Worm (Caenorhabditis elegans) whole organism, L4 larva: ENCODE results near the gene B0365.9.

ENCODE experiments used
- R02D3.7 ChIP-seq: fragments of 150-350 bp; sonication (generic microtip); optimal IDR thresholded peaks from 3 replicates; lab custom pipeline; 2014; ENCODE audit warnings: missing biosample characterization, missing genetic modification characterization
- T20F7.1 ChIP-seq: fragments of 200-800 bp; sonication (Bioruptor generic); optimal IDR thresholded peaks from 2 replicates; lab custom pipeline; 2018; ENCODE audit warnings: mild to moderate bottlenecking, missing genetic modification characterization, missing compliant biosample characterization
- T26A8.4 ChIP-seq: fragments of 200-800 bp; sonication (Bioruptor generic); IDR thresholded peaks from 2 replicates; pipeline ENCODE4 v1.3.6; 2022; ENCODE audit warnings: missing genetic modification characterization, missing compliant biosample characterization
- Y48G9A.11 ChIP-seq: fragments of 200-800 bp; sonication (Bioruptor generic); IDR thresholded peaks from 2 replicates; pipeline ENCODE4 v1.3.6; 2022; ENCODE audit warnings: missing genetic modification reagents, missing genetic modification characterization, missing compliant biosample characterization
- ZK337.2 ChIP-seq: fragments of 200-800 bp; sonication (Bioruptor generic); IDR thresholded peaks from 2 replicates; pipeline ENCODE4 v1.3.6; 2022; ENCODE audit warnings: missing genetic modification reagents, missing genetic modification characterization, missing compliant biosample characterization
- ZK546.5 ChIP-seq, 2 experiments: sonication (generic microtip); optimal IDR thresholded peaks; 2 replicates each; lab custom pipeline; 2017; ENCODE audit warnings: missing biosample characterization in 2 of 2, missing genetic modification characterization in 2 of 2
- aha-1 ChIP-seq: fragments of 150-350 bp; peaks from one replicate; lab custom pipeline; 2014; ENCODE audit warnings: missing biosample characterization, missing genetic modification characterization
- aly-2 ChIP-seq: sonication (generic microtip); optimal IDR thresholded peaks from 2 replicates; lab custom pipeline; 2018; ENCODE audit warnings: missing biosample characterization, missing genetic modification characterization
- ama-1 ChIP-seq: fragments of 150-350 bp; optimal IDR thresholded peaks from 2 replicates; lab custom pipeline; 2014; ENCODE audit warnings: inconsistent platforms, mixed read lengths
- ceh-28 ChIP-seq: fragments of 150-350 bp; optimal IDR thresholded peaks from 2 replicates; lab custom pipeline; 2014; ENCODE audit warnings: missing biosample characterization, missing genetic modification reagents, missing genetic modification characterization
- ceh-32 ChIP-seq: sonication (generic microtip); optimal IDR thresholded peaks from 2 replicates; lab custom pipeline; 2016; ENCODE audit warnings: mild to moderate bottlenecking, missing genetic modification characterization, missing compliant biosample characterization; ENCODE audit not compliant: poor library complexity
- ceh-44 ChIP-seq: fragments of 200-800 bp; sonication (Bioruptor generic); IDR thresholded peaks from 2 replicates; pipeline ENCODE4 v1.3.6; 2022; ENCODE audit warnings: missing genetic modification reagents, missing genetic modification characterization, missing compliant biosample characterization
- ceh-82 ChIP-seq: sonication (generic microtip); optimal IDR thresholded peaks from 2 replicates; lab custom pipeline; 2017; ENCODE audit warnings: missing biosample characterization, missing genetic modification characterization
- ctbp-1 ChIP-seq: fragments of 200-800 bp; sonication (Bioruptor generic); IDR thresholded peaks from 2 replicates; pipeline ENCODE4 v1.3.6; 2022; ENCODE audit warnings: missing genetic modification reagents, missing genetic modification characterization, missing compliant biosample characterization
- daf-16 ChIP-seq, 3 experiments: sonication (generic microtip); optimal IDR thresholded peaks; 2 replicates each; lab custom pipeline; 2016 to 2017; ENCODE audit warnings: missing genetic modification characterization in 3 of 3, missing genetic modification reagents in 3 of 3, mild to moderate bottlenecking in 2 of 3, missing compliant biosample characterization in 2 of 3, missing biosample characterization in 1 of 3, moderate library complexity in 1 of 3
- daf-8 ChIP-seq: fragments of 200-800 bp; sonication (Bioruptor generic); IDR thresholded peaks from 2 replicates; pipeline ENCODE4 v1.3.6; 2022; ENCODE audit warnings: missing genetic modification characterization, missing compliant biosample characterization
- dmd-8 ChIP-seq: fragments of 200-800 bp; sonication (Bioruptor generic); IDR thresholded peaks from 2 replicates; pipeline ENCODE4 v1.3.6; 2022; ENCODE audit warnings: missing genetic modification characterization, missing compliant biosample characterization
- dve-1 ChIP-seq: sonication (generic microtip); optimal IDR thresholded peaks from 2 replicates; lab custom pipeline; 2017; ENCODE audit warnings: antibody characterized with exemption, mild to moderate bottlenecking, missing genetic modification characterization, missing compliant biosample characterization; ENCODE audit not compliant: insufficient read depth
- gei-8 ChIP-seq: fragments of 200-800 bp; sonication (Bioruptor generic); optimal IDR thresholded peaks from 2 replicates; lab custom pipeline; 2018; ENCODE audit warnings: mild to moderate bottlenecking, missing genetic modification characterization, missing compliant biosample characterization
- hif-1 ChIP-seq, 2 experiments: sonication (generic microtip); optimal IDR thresholded peaks; 2 replicates each; lab custom pipeline; 2016 to 2017; ENCODE audit warnings: missing compliant biosample characterization in 2 of 2, missing genetic modification characterization in 2 of 2, missing genetic modification reagents in 2 of 2, missing genotype in 2 of 2, mild to moderate bottlenecking in 1 of 2
- hmg-1.1 ChIP-seq: fragments of 200-800 bp; sonication (Bioruptor generic); IDR thresholded peaks from 2 replicates; pipeline ENCODE4 v1.3.6; 2022; ENCODE audit warnings: missing genetic modification reagents, missing genetic modification characterization, missing compliant biosample characterization
- lim-7 ChIP-seq: fragments of 200-800 bp; sonication (Bioruptor generic); IDR thresholded peaks from 2 replicates; pipeline ENCODE4 v1.3.6; 2022; ENCODE audit warnings: missing genetic modification characterization, missing compliant biosample characterization
- lin-1 ChIP-seq: fragments of 200-800 bp; sonication (Bioruptor generic); IDR thresholded peaks from 2 replicates; pipeline ENCODE4 v1.3.6; 2022; ENCODE audit warnings: missing genetic modification reagents, missing genetic modification characterization, missing compliant biosample characterization
- lin-15B ChIP-seq: fragments of 150-350 bp; sonication (generic microtip); optimal IDR thresholded peaks from 3 replicates; lab custom pipeline; 2014; ENCODE audit warnings: missing biosample characterization, missing genetic modification characterization
- lin-38 ChIP-seq: fragments of 200-800 bp; sonication (Bioruptor generic); IDR thresholded peaks from 2 replicates; pipeline ENCODE4 v1.3.6; 2022; ENCODE audit warnings: missing genetic modification reagents, missing genetic modification characterization, missing compliant biosample characterization
- lin-39 ChIP-seq: fragments of 150-350 bp; optimal IDR thresholded peaks from 2 replicates; lab custom pipeline; 2014; ENCODE audit warnings: missing biosample characterization, missing genetic modification reagents, missing genetic modification characterization
- madf-9 ChIP-seq: fragments of 200-800 bp; sonication (Bioruptor generic); conservative IDR thresholded peaks from 2 replicates; pipeline ENCODE4 v1.3.6; 2022; ENCODE audit warnings: missing genetic modification reagents, missing genetic modification characterization, missing compliant biosample characterization
- mdt-29 ChIP-seq: fragments of 200-800 bp; sonication (Bioruptor generic); IDR thresholded peaks from 2 replicates; pipeline ENCODE4 v1.3.6; 2022; ENCODE audit warnings: missing genetic modification reagents, missing genetic modification characterization, missing compliant biosample characterization
- mep-1 ChIP-seq: fragments of 150-350 bp; sonication (generic microtip); optimal IDR thresholded peaks from 3 replicates; lab custom pipeline; 2014; ENCODE audit warnings: missing biosample characterization, missing genetic modification characterization
- mxl-2 ChIP-seq: fragments of 200-800 bp; sonication (Bioruptor generic); conservative IDR thresholded peaks from 2 replicates; pipeline ENCODE4 v1.3.6; 2022; ENCODE audit warnings: missing genetic modification reagents, missing genetic modification characterization, missing compliant biosample characterization
- nhr-10 ChIP-seq: fragments of 150-350 bp; optimal IDR thresholded peaks from 2 replicates; lab custom pipeline; 2014; ENCODE audit warnings: missing biosample characterization, missing genetic modification characterization
- nhr-102 ChIP-seq: sonication (generic microtip); optimal IDR thresholded peaks from 2 replicates; lab custom pipeline; 2016; ENCODE audit warnings: mild to moderate bottlenecking, missing genetic modification characterization, moderate library complexity, missing compliant biosample characterization
- nhr-11 ChIP-seq: fragments of 150-350 bp; optimal IDR thresholded peaks from 2 replicates; lab custom pipeline; 2014; ENCODE audit warnings: missing biosample characterization, missing genetic modification characterization
- nhr-111 ChIP-seq: fragments of 200-800 bp; sonication (Bioruptor generic); optimal IDR thresholded peaks from 2 replicates; lab custom pipeline; 2018; ENCODE audit warnings: mild to moderate bottlenecking, missing genetic modification characterization, missing compliant biosample characterization
- nhr-28 ChIP-seq: fragments of 150-350 bp; optimal IDR thresholded peaks from 2 replicates; lab custom pipeline; 2014; ENCODE audit warnings: missing biosample characterization, missing genetic modification characterization
- nhr-41 ChIP-seq: fragments of 200-800 bp; sonication (Bioruptor generic); IDR thresholded peaks from 2 replicates; pipeline ENCODE4 v1.3.6; 2022; ENCODE audit warnings: missing genetic modification reagents, missing genetic modification characterization, missing compliant biosample characterization
- nhr-42 ChIP-seq: fragments of 200-800 bp; sonication (Bioruptor generic); IDR thresholded peaks from 2 replicates; pipeline ENCODE4 v1.3.6; 2022; ENCODE audit warnings: missing genetic modification characterization, missing compliant biosample characterization
- rbr-2 ChIP-seq: sonication (generic microtip); optimal IDR thresholded peaks from 2 replicates; lab custom pipeline; 2016; ENCODE audit warnings: missing genotype, missing genetic modification characterization, missing compliant biosample characterization
- spr-1 ChIP-seq: sonication (generic microtip); optimal IDR thresholded peaks from 2 replicates; lab custom pipeline; 2016; ENCODE audit warnings: mild to moderate bottlenecking, missing genetic modification characterization, missing compliant biosample characterization
- spr-3 ChIP-seq: fragments of 200-800 bp; sonication (Bioruptor generic); optimal IDR thresholded peaks from 2 replicates; lab custom pipeline; 2018; ENCODE audit warnings: mild to moderate bottlenecking, missing genetic modification characterization, missing compliant biosample characterization
- tra-1 ChIP-seq: fragments of 200-800 bp; sonication (Bioruptor generic); IDR thresholded peaks from 2 replicates; pipeline ENCODE4 v1.3.6; 2022; ENCODE audit warnings: missing genetic modification reagents, missing genetic modification characterization, missing compliant biosample characterization
- unc-130 ChIP-seq: sonication (generic microtip); optimal IDR thresholded peaks from 2 replicates; lab custom pipeline; 2016; ENCODE audit warnings: missing genetic modification reagents, missing genetic modification characterization, missing compliant biosample characterization
- zag-1 ChIP-seq: fragments of 150-350 bp; optimal IDR thresholded peaks from 2 replicates; lab custom pipeline; 2014; ENCODE audit warnings: missing biosample characterization, missing genetic modification characterization
- zfp-3 ChIP-seq: fragments of 200-800 bp; sonication (Bioruptor generic); conservative IDR thresholded peaks from 2 replicates; pipeline ENCODE4 v1.3.6; 2022; ENCODE audit warnings: missing genetic modification reagents, missing genetic modification characterization, missing compliant biosample characterization

Gene B0365.9

ce11 chrV:13095654-13096053 is 37.7 kb downstream of the B0365.9 start, which contains the start of gene C34B4.5:
Gene C34B4.5, plus strand, starts transcription at chrV:13095954.
- no peak for TF ChIP-seq ceh-44 (GFP tag; lab: Robert Waterston, UW)
- no peak for TF ChIP-seq unc-130 (GFP tag; lab: Kevin White, UChicago)
- TF ChIP-seq tra-1 (GFP tag; lab: Robert Waterston, UW), result no peak
- no peak for TF ChIP-seq gei-8 (GFP tag; lab: Kevin White, UChicago)
- TF ChIP-seq ceh-28 (tag; lab: Kevin White, UChicago), result no peak
- no peak for TF ChIP-seq spr-1 (tag; lab: Kevin White, UChicago)
- no peak for TF ChIP-seq lim-7 (GFP tag; lab: Robert Waterston, UW)
- TF ChIP-seq hif-1 (tag; optimal IDR thresholded peaks at IDR 0.05; lab: Kevin White, UChicago), result no peak
- no peak for TF ChIP-seq T26A8.4 (GFP tag; lab: Robert Waterston, UW)
- TF ChIP-seq lin-1, result no peak

DNA sequence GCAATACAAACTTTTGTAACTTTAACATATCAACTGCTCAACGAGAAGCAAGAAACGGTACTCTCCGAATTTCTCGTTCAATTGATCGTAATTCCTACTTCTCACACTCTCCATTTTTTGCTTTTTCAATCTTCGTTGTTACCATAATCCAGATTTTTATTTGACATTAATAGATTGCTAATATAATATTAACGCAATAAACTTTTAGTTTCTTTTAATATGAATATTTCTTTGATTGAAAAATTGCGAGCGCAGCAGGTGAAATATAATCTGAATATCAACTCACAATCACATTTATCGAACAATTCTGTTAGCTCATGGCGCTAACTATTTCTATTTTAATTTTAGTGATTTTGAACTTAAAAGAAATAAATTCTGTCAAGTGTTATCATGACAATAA is 41.0 kb downstream of the B0365.9 start, which contains the start of gene lurp-4:
Gene lurp-4, plus strand, starts transcription at position 301 of the 400 bp plus-strand sequence.
- TF ChIP-seq madf-9 (GFP tag; lab: Robert Waterston, UW) (no peak), T26A8.4 (GFP tag; lab: Robert Waterston, UW) (no peak), nhr-111 (GFP tag; lab: Kevin White, UChicago) (no peak), aha-1 (tag; lab: Kevin White, UChicago) (no peak), ceh-82 (tag; lab: Kevin White, UChicago) (no peak), zfp-3 (GFP tag; lab: Robert Waterston, UW) (no peak), aly-2 (tag; lab: Kevin White, UChicago) (no peak), nhr-41 (GFP tag; lab: Robert Waterston, UW) (no peak), nhr-42 (GFP tag; lab: Robert Waterston, UW) (no peak), ceh-44 (GFP tag; lab: Robert Waterston, UW) (no peak), hmg-1.1 (GFP tag; lab: Robert Waterston, UW) (no peak), zag-1 (tag; lab: Kevin White, UChicago) (no peak), dmd-8 (GFP tag; lab: Robert Waterston, UW) (no peak), daf-8 (no peak), lin-15B (tag; lab: Kevin White, UChicago) (no peak), mxl-2 (GFP tag; lab: Robert Waterston, UW) (no peak)

- TF ChIP-seq tra-1 (GFP tag; lab: Robert Waterston, UW) (0 out of 2 replicates have a peak, but pooled peaks have one; percentile 46), nhr-102 (peak; percentile 25), mdt-29 (GFP tag; lab: Robert Waterston, UW) (no peak), hmg-1.1 (GFP tag; lab: Robert Waterston, UW) (no peak), dve-1 (tag; lab: Kevin White, UChicago) (no peak), ceh-32 (tag; lab: Kevin White, UChicago) (no peak), nhr-28 (no peak), ctbp-1 (GFP tag; lab: Robert Waterston, UW) (0 out of 2 replicates have a peak, but pooled peaks have one; percentile 7), Y48G9A.11 (GFP tag; lab: Robert Waterston, UW) (0 out of 2 replicates have a peak, but pooled peaks have one; percentile 18), daf-16 (GFP tag; optimal IDR thresholded peaks at IDR 0.05; lab: Kevin White, UChicago) (no peak), daf-16 (tag; optimal IDR thresholded peaks at IDR 0.05; lab: Kevin White, UChicago) (peak; percentile 14), mep-1 (tag; lab: Kevin White, UChicago) (peak; percentile 4), nhr-11 (tag; lab: Kevin White, UChicago) (no peak), R02D3.7 (no peak), ama-1 (lab: Kevin White, UChicago) (peak; percentile 36), ceh-44 (GFP tag; lab: Robert Waterston, UW) (no peak), rbr-2 (tag; lab: Kevin White, UChicago) (no peak), lin-39 (no peak), aha-1 (tag; lab: Kevin White, UChicago) (peak; percentile 90), nhr-10 (peak; percentile 9), dmd-8 (GFP tag; lab: Robert Waterston, UW) (no peak), ZK546.5 (tag; optimal IDR thresholded peaks at IDR 0.05; lab: Kevin White, UChicago) (no peak), ZK337.2 (GFP tag; lab: Robert Waterston, UW) (0 out of 2 replicates have a peak, but pooled peaks have one; percentile 42), T26A8.4 (GFP tag; lab: Robert Waterston, UW) (no peak), lin-38 (GFP tag; lab: Robert Waterston, UW) (peak; percentile 31; the same call in 1 of the 2 replicates), spr-3 (GFP tag; lab: Kevin White, UChicago) (peak; percentile 47), madf-9 (GFP tag; lab: Robert Waterston, UW) (no peak), nhr-111 (GFP tag; lab: Kevin White, UChicago) (peak; percentile 24), T20F7.1 (peak; percentile 1)
Measured at ce11 chrV:13090130-13090770, 43.1 kb downstream of the B0365.9 start, which contains the start of gene C34B4.4. Gene C34B4.4, plus strand, starts transcription at chrV:13090405.
